Worm (Caenorhabditis elegans): ENCODE results near the gene Y19D2B.2.
"Not testable (repeated sequence)": the region's sequence is repeated elsewhere in the genome, so short reads cannot be mapped to it uniquely, and the experiment has no call there.

- TF ChIP-seq zip-5 (tag; optimal IDR thresholded peaks at IDR 0.05); ceh-30 (tag; optimal IDR thresholded peaks at IDR 0.05); ama-1 (optimal IDR thresholded peaks at IDR 0.05); ceh-45 (GFP tag; IDR thresholded peaks at IDR 0.05): not testable (repeated sequence)
Observed at ce11 chrII:10922874-10923273, 1.2 kb upstream of the Y19D2B.2 start, which contains the start of gene Y19D2B.1.
